Fruit fly (Drosophila melanogaster): ENCODE measurements around the gene Ald1.

The Ald1 gene

DNA sequence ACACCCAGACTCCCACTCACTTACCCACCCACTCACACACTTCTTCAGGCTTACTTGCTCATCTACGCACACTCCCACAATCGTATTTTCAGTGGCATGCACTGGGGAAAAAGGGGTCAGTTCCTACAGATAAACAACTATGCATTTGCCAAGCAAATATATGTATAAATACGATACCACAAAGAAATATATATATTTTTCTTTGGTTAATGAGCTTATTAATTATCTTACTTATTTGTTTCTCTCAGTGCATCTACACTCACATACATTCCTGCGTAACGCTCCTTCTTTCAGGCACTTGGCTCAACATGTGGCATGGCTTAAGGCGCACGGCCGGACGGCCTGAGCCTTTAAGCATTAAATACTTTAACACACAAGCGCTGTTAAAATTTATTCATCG, 19.0 kb upstream of the Ald1 start (continued):
- TF ChIP-seq seq (GFP tag; IDR thresholded peaks at IDR 0.05): peak; percentile 55
- TF ChIP-seq luna (GFP tag; optimal IDR thresholded peaks at IDR 0.05): no peak
- TF ChIP-seq en (GFP tag; optimal IDR thresholded peaks at IDR 0.05): no peak
- no peak for TF ChIP-seq CG8478 (optimal IDR thresholded peaks at IDR 0.05)
- TF ChIP-seq CG34422 (GFP tag; IDR thresholded peaks at IDR 0.05): no peak
- TF ChIP-seq gsb (GFP tag; IDR thresholded peaks at IDR 0.05): no peak
- no peak for TF ChIP-seq D (optimal IDR thresholded peaks at IDR 0.05)
- no peak for TF ChIP-seq D (GFP tag; optimal IDR thresholded peaks at IDR 0.05)
- TF ChIP-seq CG9609 (GFP tag; optimal IDR thresholded peaks at IDR 0.05): no peak
- peak; percentile 23 for TF ChIP-seq HmgZ (tag; optimal IDR thresholded peaks at IDR 0.05)
- no peak for TF ChIP-seq CG16815 (GFP tag; optimal IDR thresholded peaks at IDR 0.05)
- no peak for TF ChIP-seq Drgx (GFP tag; IDR thresholded peaks at IDR 0.05)
- peak; percentile 43; the same call in 1 of the 2 replicates for TF ChIP-seq H2.0 (GFP tag; IDR thresholded peaks at IDR 0.05)
- TF ChIP-seq CG3726 (GFP tag; IDR thresholded peaks at IDR 0.05): 0 out of 3 replicates have a peak, but pooled peaks have one; percentile 23
- no peak for TF ChIP-seq Mad (GFP tag; optimal IDR thresholded peaks at IDR 0.05)
- peak; percentile 32 for TF ChIP-seq Deaf1 (tag; optimal IDR thresholded peaks at IDR 0.05)
- peak; percentile 51 for TF ChIP-seq Sox102F (GFP tag; optimal IDR thresholded peaks at IDR 0.05)
- TF ChIP-seq CG6254 (GFP tag; optimal IDR thresholded peaks at IDR 0.05): no peak
- TF ChIP-seq gcm2 (GFP tag; optimal IDR thresholded peaks at IDR 0.05): no peak
- TF ChIP-seq lab (GFP tag; optimal IDR thresholded peaks at IDR 0.05): peak; percentile 89
- no peak for TF ChIP-seq pfk (GFP tag; optimal IDR thresholded peaks at IDR 0.05)
- peak; percentile 35 for TF ChIP-seq CG18619 (GFP tag; optimal IDR thresholded peaks at IDR 0.05)
- peak; percentile 21 for TF ChIP-seq bab2 (GFP tag; optimal IDR thresholded peaks at IDR 0.05)
- no peak for TF ChIP-seq sens (GFP tag)
- 0 out of 2 replicates have a peak, but pooled peaks have one; percentile 11 for TF ChIP-seq ara (GFP tag; IDR thresholded peaks at IDR 0.05)
- 0 out of 2 replicates have a peak, but pooled peaks have one; percentile 11 for TF ChIP-seq CG7372 (GFP tag; IDR thresholded peaks at IDR 0.05)
- TF ChIP-seq trh (GFP tag; optimal IDR thresholded peaks at IDR 0.05): no peak
- no peak for TF ChIP-seq CG17802 (tag; optimal IDR thresholded peaks at IDR 0.05)
- TF ChIP-seq HLH54F (GFP tag; optimal IDR thresholded peaks at IDR 0.05): no peak
- TF ChIP-seq wek (GFP tag; optimal IDR thresholded peaks at IDR 0.05): no peak
- no peak for TF ChIP-seq CG7928 (GFP tag; optimal IDR thresholded peaks at IDR 0.05)
- TF ChIP-seq Fer1 (GFP tag; optimal IDR thresholded peaks at IDR 0.05): peak; percentile 84
- TF ChIP-seq cad (GFP tag; optimal IDR thresholded peaks at IDR 0.05): no peak
- TF ChIP-seq kay (GFP tag; optimal IDR thresholded peaks at IDR 0.05): no peak
- TF ChIP-seq sima (GFP tag; optimal IDR thresholded peaks at IDR 0.05): no peak
- TF ChIP-seq grau (tag; optimal IDR thresholded peaks at IDR 0.05): peak; percentile 61
- no peak for TF ChIP-seq Antp (GFP tag; optimal IDR thresholded peaks at IDR 0.05)
- peak; percentile 78 for TF ChIP-seq Med (GFP tag)
- TF ChIP-seq rib (GFP tag; IDR thresholded peaks at IDR 0.05): no peak
- TF ChIP-seq Hmr (GFP tag; optimal IDR thresholded peaks at IDR 0.05): peak; percentile 79
- TF ChIP-seq vnd (GFP tag; IDR thresholded peaks at IDR 0.05; ENCODE audit: partially characterized antibody): no peak
- no peak for TF ChIP-seq bbx (GFP tag; IDR thresholded peaks at IDR 0.05; ENCODE audit: partially characterized antibody)
- TF ChIP-seq Nf-YC (tag; optimal IDR thresholded peaks at IDR 0.05): no peak
- no peak for TF ChIP-seq CG9797 (GFP tag; optimal IDR thresholded peaks at IDR 0.05)
- TF ChIP-seq hth (optimal IDR thresholded peaks at IDR 0.05): no peak
- no peak for TF ChIP-seq dan (GFP tag; IDR thresholded peaks at IDR 0.05)
- no peak for TF ChIP-seq pita (GFP tag; optimal IDR thresholded peaks at IDR 0.05)
- TF ChIP-seq emc (GFP tag; optimal IDR thresholded peaks at IDR 0.05): no peak
- TF ChIP-seq chinmo (GFP tag; IDR thresholded peaks at IDR 0.05; ENCODE audit: partially characterized antibody): no peak
- TF ChIP-seq Oaz (GFP tag; IDR thresholded peaks at IDR 0.05): no peak
- TF ChIP-seq psq (GFP tag; optimal IDR thresholded peaks at IDR 0.05): no peak
- TF ChIP-seq CG32532 (GFP tag; IDR thresholded peaks at IDR 0.05): peak; percentile 59; the same call in 1 of the 2 replicates
- peak; percentile 21 for TF ChIP-seq ems (GFP tag; optimal IDR thresholded peaks at IDR 0.05)
